Fruit fly (Drosophila melanogaster) whole organism, pupa: ENCODE results near the gene Gba1b.

Experiments
- CG10348 ChIP-seq: fragments of 200-800 bp; sonication (Bioruptor generic); IDR thresholded peaks from 2 replicates; pipeline ENCODE4 v1.3.6; 2022; ENCODE audit warnings: missing biosample characterization, missing genetic modification characterization
- CG14655 ChIP-seq: fragments of 200-800 bp; sonication (Bioruptor generic); optimal IDR thresholded peaks from 3 replicates; lab custom pipeline; 2017; ENCODE audit warnings: mild to moderate bottlenecking, missing biosample characterization, missing genetic modification reagents, missing genetic modification characterization
- CG15710 ChIP-seq: fragments of 200-800 bp; sonication (Bioruptor generic); optimal IDR thresholded peaks from 2 replicates; lab custom pipeline; 2018; ENCODE audit warnings: missing biosample characterization, mild to moderate bottlenecking, missing genetic modification characterization, moderate library complexity
- CG32121 ChIP-seq: fragments of 200-800 bp; sonication (Bioruptor generic); IDR thresholded peaks from 2 replicates; pipeline ENCODE4 v1.3.6; 2022; ENCODE audit warnings: missing biosample characterization, missing genetic modification characterization
- CG34367 ChIP-seq: fragments of 200-800 bp; sonication (Bioruptor generic); optimal IDR thresholded peaks from 2 replicates; lab custom pipeline; 2018; ENCODE audit warnings: missing biosample characterization, mild to moderate bottlenecking, missing genetic modification characterization
- CG8159 ChIP-seq: fragments of 200-800 bp; sonication (Bioruptor generic); optimal IDR thresholded peaks from 3 replicates; lab custom pipeline; 2018; ENCODE audit warnings: missing biosample characterization, mild to moderate bottlenecking, missing genetic modification characterization, moderate library complexity
- CG8301 ChIP-seq: fragments of 200-800 bp; sonication (Bioruptor generic); optimal IDR thresholded peaks from 2 replicates; lab custom pipeline; 2018; ENCODE audit warnings: missing biosample characterization, mild to moderate bottlenecking, missing genetic modification characterization
- CG9948 ChIP-seq: fragments of 200-800 bp; sonication (Bioruptor generic); optimal IDR thresholded peaks from 2 replicates; lab custom pipeline; 2018; ENCODE audit warnings: missing biosample characterization, mild to moderate bottlenecking, missing genetic modification characterization, moderate library complexity
- D1 ChIP-seq: fragments of 200-800 bp; sonication (Bioruptor generic); optimal IDR thresholded peaks from 2 replicates; lab custom pipeline; 2018; ENCODE audit warnings: missing biosample characterization, mild to moderate bottlenecking, missing genetic modification characterization, moderate library complexity
- EcR ChIP-seq: fragments of 200-800 bp; sonication (Bioruptor generic); optimal IDR thresholded peaks from 3 replicates; lab custom pipeline; 2019; ENCODE audit warnings: missing biosample characterization, missing genetic modification characterization, mild to moderate bottlenecking, moderate library complexity, missing genetic modification reagents
- Ets98B ChIP-seq: fragments of 200-800 bp; sonication (Bioruptor generic); IDR thresholded peaks from 2 replicates; pipeline ENCODE4 v1.3.6; 2022; ENCODE audit warnings: missing biosample characterization, missing genetic modification characterization
- Pif1A ChIP-seq: fragments of 200-800 bp; sonication (Bioruptor generic); optimal IDR thresholded peaks from 3 replicates; lab custom pipeline; 2016; ENCODE audit warnings: missing biosample characterization, missing genetic modification characterization
- Pif1B ChIP-seq: fragments of 200-800 bp; sonication (Bioruptor generic); optimal IDR thresholded peaks from 3 replicates; lab custom pipeline; 2016; ENCODE audit warnings: missing biosample characterization, missing genetic modification characterization
- gl ChIP-seq: fragments of 200-800 bp; sonication (Bioruptor generic); optimal IDR thresholded peaks from 2 replicates; lab custom pipeline; 2018; ENCODE audit warnings: missing biosample characterization, mild to moderate bottlenecking, missing genetic modification characterization

DNA sequence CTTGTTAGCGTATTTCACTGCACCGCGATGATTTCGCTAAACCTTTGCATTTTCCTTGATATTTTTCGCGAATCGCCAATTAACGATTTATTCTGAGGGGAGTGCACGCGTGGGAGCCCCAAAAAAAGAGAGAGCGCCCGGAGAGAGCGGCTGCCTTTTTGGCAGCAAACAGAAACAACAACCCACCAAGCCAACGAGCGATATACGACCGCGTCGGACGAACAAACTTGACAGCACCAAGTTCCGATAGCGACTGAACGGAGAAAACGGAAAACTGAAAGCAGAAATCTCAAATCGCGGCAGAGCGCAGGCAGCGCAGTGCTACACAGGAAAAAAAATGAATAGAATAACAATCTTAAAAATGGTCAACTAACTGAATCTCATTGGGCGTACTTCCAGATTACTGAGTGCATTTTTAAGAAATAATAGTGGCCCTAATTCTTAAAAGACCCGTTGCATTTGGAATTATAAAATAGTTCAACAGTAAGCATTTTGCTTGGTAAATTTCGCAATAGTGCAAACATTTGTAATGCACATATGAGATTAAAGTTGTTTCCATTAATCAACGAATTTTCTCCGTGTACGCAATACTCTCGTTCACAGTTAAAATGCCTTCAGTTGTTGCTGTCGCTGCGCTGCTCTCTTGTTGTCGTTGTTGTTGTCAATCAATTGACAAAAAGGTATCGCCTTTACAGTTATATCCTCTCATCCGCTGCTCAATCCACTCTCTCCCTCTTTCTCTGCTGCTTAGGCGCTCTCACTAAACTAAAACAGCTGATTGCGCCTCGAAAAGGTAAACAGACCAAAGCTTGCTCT is 35.0 kb upstream of the Gba1b start, which contains the start of gene CG31145:
- TF ChIP-seq EcR (GFP tag; lab: Kevin White, UChicago) (peak; percentile 75), CG8301 (peak; percentile 100), CG14655 (GFP tag; lab: Kevin White, UChicago) (peak; percentile 100), CG32121 (GFP tag; lab: Robert Waterston, UW) (peak; percentile 99), Ets98B (GFP tag; lab: Robert Waterston, UW) (peak; percentile 99), D1 (tag; lab: Kevin White, UChicago) (peak; percentile 99), Pif1B (GFP tag; lab: Kevin White, UChicago) (peak; percentile 99), Pif1A (GFP tag; lab: Kevin White, UChicago) (peak; percentile 100), CG15710 (peak; percentile 99), CG8159 (tag; lab: Kevin White, UChicago) (peak; percentile 99), gl (tag; lab: Kevin White, UChicago) (peak; percentile 96), CG34367 (tag; lab: Kevin White, UChicago) (peak; percentile 99), CG9948 (tag; lab: Kevin White, UChicago) (peak; percentile 99), CG10348 (GFP tag; lab: Robert Waterston, UW) (peak; percentile 99)
